Worm (Caenorhabditis elegans): ENCODE results near the gene sre-35.

DNA sequence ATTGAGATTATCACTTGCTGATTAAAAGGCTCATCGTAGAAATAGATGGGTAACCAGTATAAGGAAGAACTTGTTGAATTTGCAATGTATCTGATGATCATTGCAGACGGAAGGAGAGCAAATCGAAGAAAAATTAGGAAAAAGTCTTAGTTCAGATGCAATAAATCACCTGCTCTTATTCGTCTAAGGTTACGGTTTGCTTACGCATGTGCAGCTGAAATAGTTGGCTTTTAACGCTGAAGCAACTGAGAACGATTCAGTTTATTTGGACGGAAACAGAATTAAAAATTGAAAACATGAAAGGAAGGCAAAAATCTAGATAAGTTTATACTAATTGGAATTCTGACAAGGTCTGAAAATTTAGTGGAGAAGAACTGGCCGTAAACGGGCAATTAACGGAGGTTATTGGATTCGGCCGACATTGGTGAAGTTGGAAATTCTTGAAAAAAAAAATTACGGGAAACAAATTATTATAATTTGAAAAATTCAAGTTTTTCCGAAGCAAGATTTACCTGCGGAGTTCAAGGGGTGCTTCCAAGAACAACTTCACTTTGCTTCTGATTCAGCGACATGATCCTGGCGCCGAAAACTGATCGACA lies at the start of gene sre-35, which contains the start of gene sre-33:
- TF ChIP-seq ztf-23 (GFP tag; IDR thresholded peaks at IDR 0.05), result no peak
- no peak for TF ChIP-seq flt-1 (GFP tag; IDR thresholded peaks at IDR 0.05)
- no peak for TF ChIP-seq T22C8.4 (GFP tag; IDR thresholded peaks at IDR 0.05)
- TF ChIP-seq tab-1 (GFP tag; IDR thresholded peaks at IDR 0.05), result no peak
- TF ChIP-seq ref-1 (GFP tag; conservative IDR thresholded peaks at IDR 0.05), result no peak
- TF ChIP-seq ztf-29 (GFP tag; IDR thresholded peaks at IDR 0.05), result no peak
- no peak for TF ChIP-seq med-1 (GFP tag; optimal IDR thresholded peaks at IDR 0.05; ENCODE audit: insufficient read depth)
- TF ChIP-seq cog-1 (tag; optimal IDR thresholded peaks at IDR 0.05), result no peak
- no peak for TF ChIP-seq klf-2 (GFP tag; conservative IDR thresholded peaks at IDR 0.05)
